Fruit fly (Drosophila melanogaster) whole organism: Measurements from ENCODE around the gene CG10211.

ENCODE experiments used
- CG8478 ChIP-seq: fragments of >200 bp; optimal IDR thresholded peaks from 2 replicates; lab custom pipeline; 2018; ENCODE audit warnings: inconsistent platforms
- Dll ChIP-seq: fragments of >200 bp; optimal IDR thresholded peaks from 2 replicates; lab custom pipeline; 2017
- EcR ChIP-seq, 2 experiments: fragments of >200 bp; optimal IDR thresholded peaks; 2 replicates each; lab custom pipeline; 2017; ENCODE audit warnings: missing biosample characterization in 2 of 2, missing genetic modification characterization in 2 of 2, missing genetic modification reagents in 2 of 2
- pan ChIP-seq: fragments of >200 bp; optimal IDR thresholded peaks from 2 replicates; lab custom pipeline; 2017
- psq ChIP-seq: fragments of >200 bp; optimal IDR thresholded peaks from 2 replicates; lab custom pipeline; 2017
- usp ChIP-seq: fragments of >200 bp; optimal IDR thresholded peaks from 2 replicates; lab custom pipeline; 2017; ENCODE audit warnings: missing biosample characterization, missing genetic modification characterization, mixed read lengths

- TF ChIP-seq psq (lab: Kevin White, UChicago) (no peak), CG8478 (no peak), Dll (lab: Kevin White, UChicago) (no peak), pan (lab: Kevin White, UChicago) (no peak), EcR (GFP tag; optimal IDR thresholded peaks at IDR 0.05; lab: Kevin White, UChicago) (no peak), usp (GFP tag; lab: Kevin White, UChicago) (no peak)
Observed at dm6 chr2L:18468010-18468409, 49.3 kb upstream of the CG10211 start.
